Fruit fly (Drosophila melanogaster) whole organism, embryonic: ENCODE results near the gene Osi2.

Experiments used
- Atf-2 ChIP-seq: fragments of 200-800 bp; sonication (Bioruptor generic); optimal IDR thresholded peaks from 2 replicates; lab custom pipeline; 2016; ENCODE audit warnings: missing biosample characterization, missing genetic modification characterization
- C15 ChIP-seq: fragments of 200-800 bp; sonication (Bioruptor generic); IDR thresholded peaks from 3 replicates; pipeline ENCODE4 v1.3.6; 2022; ENCODE audit warnings: missing biosample characterization, missing genetic modification characterization
- CG10979 ChIP-seq: fragments of 200-800 bp; sonication (Bioruptor generic); optimal IDR thresholded peaks from 2 replicates; lab custom pipeline; 2018; ENCODE audit warnings: missing biosample characterization, mild to moderate bottlenecking, missing genetic modification characterization, moderate library complexity
- CG11696 ChIP-seq: fragments of 200-800 bp; sonication (Bioruptor generic); IDR thresholded peaks from 2 replicates; pipeline ENCODE4 v1.3.6; 2022; ENCODE audit warnings: missing biosample characterization, missing genetic modification characterization
- CG1233 ChIP-seq: fragments of 200-800 bp; sonication (Bioruptor generic); optimal IDR thresholded peaks from 4 replicates; lab custom pipeline; 2018; ENCODE audit warnings: missing biosample characterization, mild to moderate bottlenecking, missing genetic modification characterization
- CG13894 ChIP-seq: fragments of 200-800 bp; sonication (Bioruptor generic); optimal IDR thresholded peaks from 3 replicates; lab custom pipeline; 2018; ENCODE audit warnings: missing biosample characterization, mild to moderate bottlenecking, missing genetic modification characterization, moderate library complexity
- CG15269 ChIP-seq: fragments of 200-800 bp; sonication (Bioruptor generic); optimal IDR thresholded peaks from 2 replicates; lab custom pipeline; 2018; ENCODE audit warnings: missing biosample characterization, mild to moderate bottlenecking, missing genetic modification characterization, moderate library complexity
- CG16813 ChIP-seq: fragments of 200-800 bp; sonication (Bioruptor generic); IDR thresholded peaks from 3 replicates; pipeline ENCODE4 v1.3.6; 2022; ENCODE audit warnings: missing biosample characterization, missing genetic modification characterization; ENCODE audit not compliant: partially characterized antibody
- CG17359 ChIP-seq: fragments of 200-800 bp; sonication (Bioruptor generic); optimal IDR thresholded peaks from 3 replicates; lab custom pipeline; 2018; ENCODE audit warnings: missing biosample characterization, mild to moderate bottlenecking, missing genetic modification characterization, moderate library complexity
- CG17568 ChIP-seq: fragments of 200-800 bp; sonication (Bioruptor generic); optimal IDR thresholded peaks from 2 replicates; lab custom pipeline; 2018; ENCODE audit warnings: missing biosample characterization, mild to moderate bottlenecking, missing genetic modification characterization, moderate library complexity
- CG17612 ChIP-seq: fragments of 200-800 bp; sonication (Bioruptor generic); IDR thresholded peaks from 2 replicates; pipeline ENCODE4 v1.3.6; 2022; ENCODE audit warnings: missing biosample characterization, missing genetic modification characterization
- CG33213 ChIP-seq: fragments of 200-800 bp; sonication (Bioruptor generic); optimal IDR thresholded peaks from 3 replicates; lab custom pipeline; 2016; ENCODE audit warnings: missing biosample characterization, missing genetic modification characterization
- CG3726 ChIP-seq: fragments of 200-800 bp; sonication (Bioruptor generic); IDR thresholded peaks from 3 replicates; pipeline ENCODE4, ENCODE4 v1.3.6; 2022; ENCODE audit warnings: missing biosample characterization, missing genetic modification characterization
- CG3838 ChIP-seq: fragments of 200-800 bp; sonication (Bioruptor generic); optimal IDR thresholded peaks from 3 replicates; lab custom pipeline; 2016; ENCODE audit warnings: missing biosample characterization, missing genetic modification characterization
- CG4360 ChIP-seq: fragments of 200-800 bp; sonication (Bioruptor generic); IDR thresholded peaks from 2 replicates; pipeline ENCODE4 v1.3.6; 2022; ENCODE audit warnings: missing biosample characterization, missing genetic modification characterization
- CG43689 ChIP-seq: fragments of 200-800 bp; sonication (Bioruptor generic); IDR thresholded peaks from 2 replicates; pipeline ENCODE4 v1.3.6; 2022; ENCODE audit warnings: missing biosample characterization, missing genetic modification characterization
- CG4820 ChIP-seq: fragments of 200-800 bp; sonication (Bioruptor generic); optimal IDR thresholded peaks from 3 replicates; lab custom pipeline; 2016; ENCODE audit warnings: missing biosample characterization, missing genetic modification characterization
- CG6813 ChIP-seq: fragments of 200-800 bp; sonication (Bioruptor generic); optimal IDR thresholded peaks from 2 replicates; lab custom pipeline; 2017; ENCODE audit warnings: missing biosample characterization, missing genetic modification characterization, mild to moderate bottlenecking, moderate library complexity, missing genetic modification reagents
- CG8290 ChIP-seq, 3 experiments: fragments of 200-800 bp; sonication (Bioruptor generic); optimal IDR thresholded peaks; 2 replicates each; lab custom pipeline; 2016 to 2019; ENCODE audit warnings: missing biosample characterization in 3 of 3, missing genetic modification characterization in 3 of 3, mild to moderate bottlenecking in 2 of 3, moderate library complexity in 1 of 3
- CG8388 ChIP-seq: fragments of 200-800 bp; sonication (Bioruptor generic); optimal IDR thresholded peaks from 2 replicates; lab custom pipeline; 2019; ENCODE audit warnings: missing biosample characterization, mild to moderate bottlenecking, missing genetic modification characterization, moderate library complexity
- D19A ChIP-seq: fragments of 200-800 bp; optimal IDR thresholded peaks from 3 replicates; lab custom pipeline; 2019; ENCODE audit warnings: missing biosample characterization, mild to moderate bottlenecking, missing genetic modification characterization, moderate library complexity
- Dek ChIP-seq: fragments of 200-800 bp; sonication (Bioruptor generic); optimal IDR thresholded peaks from 3 replicates; lab custom pipeline; 2019; ENCODE audit warnings: missing biosample characterization, mild to moderate bottlenecking, missing genetic modification characterization, moderate library complexity
- Drgx ChIP-seq: fragments of 200-800 bp; sonication (Bioruptor generic); IDR thresholded peaks from 2 replicates; pipeline ENCODE4 v1.3.6; 2022; ENCODE audit warnings: missing biosample characterization, missing genetic modification characterization
- H2.0 ChIP-seq: fragments of 200-800 bp; sonication (Bioruptor generic); IDR thresholded peaks from 2 replicates; pipeline ENCODE4 v1.3.6; 2022; ENCODE audit warnings: missing biosample characterization, missing genetic modification characterization
- Hey ChIP-seq: fragments of 200-800 bp; sonication (Bioruptor generic); optimal IDR thresholded peaks from 3 replicates; lab custom pipeline; 2018; ENCODE audit warnings: missing biosample characterization, mild to moderate bottlenecking, missing genetic modification characterization
- Hsf ChIP-seq: fragments of 200-800 bp; sonication (Bioruptor generic); optimal IDR thresholded peaks from 3 replicates; lab custom pipeline; 2016; ENCODE audit warnings: missing biosample characterization, missing genetic modification characterization
- Lhr ChIP-seq: fragments of 200-800 bp; sonication (Bioruptor generic); optimal IDR thresholded peaks from 3 replicates; lab custom pipeline; 2017; ENCODE audit warnings: mild to moderate bottlenecking, missing biosample characterization, missing genetic modification reagents, missing genetic modification characterization
- Lpt ChIP-seq: fragments of >200 bp; optimal IDR thresholded peaks from 2 replicates; lab custom pipeline; 2018; ENCODE audit warnings: missing biosample characterization, missing genetic modification characterization
- Nf-YB ChIP-seq: fragments of 200-800 bp; sonication (Bioruptor generic); optimal IDR thresholded peaks from 3 replicates; lab custom pipeline; 2019; ENCODE audit warnings: missing biosample characterization, mild to moderate bottlenecking, missing genetic modification characterization, moderate library complexity
- Vsx1 ChIP-seq: fragments of 200-800 bp; sonication (Bioruptor generic); optimal IDR thresholded peaks from 2 replicates; lab custom pipeline; 2017; ENCODE audit warnings: missing biosample characterization, mild to moderate bottlenecking, missing genetic modification characterization, missing genetic modification reagents
- caup ChIP-seq: fragments of 200-800 bp; sonication (Bioruptor generic); optimal IDR thresholded peaks from 3 replicates; lab custom pipeline; 2017; ENCODE audit warnings: missing biosample characterization, mild to moderate bottlenecking, missing genetic modification characterization, moderate library complexity; ENCODE audit not compliant: severe bottlenecking
- da ChIP-seq: fragments of 200-800 bp; sonication (Bioruptor generic); optimal IDR thresholded peaks from 2 replicates; lab custom pipeline; 2016; ENCODE audit warnings: missing biosample characterization, missing genetic modification characterization
- fd102C ChIP-seq: fragments of 200-800 bp; sonication (Bioruptor generic); optimal IDR thresholded peaks from 2 replicates; lab custom pipeline; 2018; ENCODE audit warnings: missing biosample characterization, mild to moderate bottlenecking, missing genetic modification characterization, moderate library complexity
- ftz-f1 ChIP-seq: fragments of 200-800 bp; sonication (Bioruptor generic); optimal IDR thresholded peaks from 2 replicates; lab custom pipeline; 2016; ENCODE audit warnings: missing biosample characterization, missing genetic modification characterization
- gcm2 ChIP-seq: fragments of 200-800 bp; sonication (Bioruptor generic); optimal IDR thresholded peaks from 2 replicates; lab custom pipeline; 2016; ENCODE audit warnings: missing biosample characterization, missing genetic modification characterization
- gfzf ChIP-seq: fragments of 200-800 bp; sonication (Bioruptor generic); optimal IDR thresholded peaks from 2 replicates; lab custom pipeline; 2016; ENCODE audit warnings: missing biosample characterization, mild to moderate bottlenecking, missing genetic modification characterization, moderate library complexity
- grau ChIP-seq: fragments of 200-800 bp; optimal IDR thresholded peaks from 3 replicates; lab custom pipeline; 2019; ENCODE audit warnings: missing biosample characterization, mild to moderate bottlenecking, missing genetic modification characterization, moderate library complexity
- gsb ChIP-seq: fragments of 200-800 bp; sonication (Bioruptor generic); IDR thresholded peaks from 2 replicates; pipeline ENCODE4 v1.3.6; 2022; ENCODE audit warnings: missing biosample characterization, missing genetic modification characterization
- h ChIP-seq: fragments of >200 bp; optimal IDR thresholded peaks from 2 replicates; lab custom pipeline; 2017
- ind ChIP-seq: fragments of 200-800 bp; sonication (Bioruptor generic); optimal IDR thresholded peaks from 3 replicates; lab custom pipeline; 2016; ENCODE audit warnings: missing biosample characterization, missing genetic modification characterization
- inv ChIP-seq: fragments of 200-800 bp; sonication (Bioruptor generic); IDR thresholded peaks from 2 replicates; pipeline ENCODE4 v1.3.6; 2022; ENCODE audit warnings: missing biosample characterization, missing genetic modification characterization; ENCODE audit not compliant: partially characterized antibody
- jumu ChIP-seq: fragments of 200-800 bp; sonication (Bioruptor generic); optimal IDR thresholded peaks from 3 replicates; lab custom pipeline; 2016; ENCODE audit warnings: missing biosample characterization, missing genetic modification characterization
- kah ChIP-seq: fragments of 200-800 bp; sonication (Bioruptor generic); optimal IDR thresholded peaks from 2 replicates; lab custom pipeline; 2018; ENCODE audit warnings: missing biosample characterization, mild to moderate bottlenecking, missing genetic modification characterization
- klu ChIP-seq: fragments of 200-800 bp; sonication (Bioruptor generic); IDR thresholded peaks from 2 replicates; pipeline ENCODE4 v1.3.6; 2022; ENCODE audit warnings: missing biosample characterization, missing genetic modification characterization
- kni ChIP-seq: fragments of 200-800 bp; sonication (Bioruptor generic); optimal IDR thresholded peaks from 3 replicates; lab custom pipeline; 2017; ENCODE audit warnings: mild to moderate bottlenecking, missing biosample characterization, missing genetic modification reagents, missing genetic modification characterization
- lbe ChIP-seq: fragments of 200-800 bp; sonication (Bioruptor generic); optimal IDR thresholded peaks from 2 replicates; lab custom pipeline; 2016; ENCODE audit warnings: missing biosample characterization, mild to moderate bottlenecking, missing genetic modification characterization
- pros ChIP-seq: fragments of 200-800 bp; sonication (Bioruptor generic); optimal IDR thresholded peaks from 3 replicates; lab custom pipeline; 2019; ENCODE audit warnings: missing biosample characterization, mild to moderate bottlenecking, missing genetic modification characterization, moderate library complexity
- slbo ChIP-seq: fragments of 200-800 bp; sonication (Bioruptor generic); IDR thresholded peaks from 2 replicates; pipeline ENCODE4 v1.3.6; 2022; ENCODE audit warnings: missing biosample characterization, missing genetic modification characterization
- sug ChIP-seq: fragments of 200-800 bp; optimal IDR thresholded peaks from 2 replicates; lab custom pipeline; 2019; ENCODE audit warnings: missing biosample characterization, mild to moderate bottlenecking, missing genetic modification characterization, moderate library complexity
- usp ChIP-seq: fragments of >200 bp; optimal IDR thresholded peaks from 2 replicates; lab custom pipeline; 2017; ENCODE audit warnings: missing biosample characterization, missing genetic modification characterization
- vnd ChIP-seq: fragments of 200-800 bp; sonication (Bioruptor generic); IDR thresholded peaks from 3 replicates; pipeline ENCODE4 v1.3.6; 2022; ENCODE audit warnings: missing biosample characterization, missing genetic modification characterization; ENCODE audit not compliant: partially characterized antibody

The Osi2 gene

dm6 chr3R:6170737-6171136, 38.4 kb upstream of the Osi2 start (continued):
- TF ChIP-seq CG33213 (GFP tag; lab: Kevin White, UChicago) (peak; percentile 40), klu (GFP tag; lab: Robert Waterston, UW) (no peak), ind (no peak), CG17568 (GFP tag; lab: Kevin White, UChicago) (no peak), gcm2 (no peak), gsb (GFP tag; lab: Robert Waterston, UW) (no peak), Vsx1 (no peak), CG16813 (GFP tag; lab: Robert Waterston, UW) (peak; percentile 53; the same call in 2 of the 3 replicates), ftz-f1 (no peak), Lpt (GFP tag; lab: Kevin White, UChicago) (no peak), Dek (tag; lab: Kevin White, UChicago) (no peak), CG11696 (GFP tag; lab: Robert Waterston, UW) (no peak), CG13894 (tag; lab: Kevin White, UChicago) (peak; percentile 28), Hsf (GFP tag; lab: Kevin White, UChicago) (peak; percentile 47), CG6813 (GFP tag; lab: Kevin White, UChicago) (no peak), kni (no peak), fd102C (GFP tag; lab: Kevin White, UChicago) (no peak), sug (tag; lab: Kevin White, UChicago) (peak; percentile 25), CG43689 (GFP tag; lab: Robert Waterston, UW) (no peak), pros (no peak), CG17359 (tag; lab: Kevin White, UChicago) (no peak), caup (no peak), CG8290 (GFP tag; optimal IDR thresholded peaks at IDR 0.05; lab: Kevin White, UChicago) (peak; percentile 20), CG8290 (tag; optimal IDR thresholded peaks at IDR 0.05; lab: Kevin White, UChicago) (no peak), da (GFP tag; lab: Kevin White, UChicago) (no peak), D19A (tag; lab: Kevin White, UChicago) (no peak), Atf-2 (GFP tag; lab: Kevin White, UChicago) (no peak), gfzf (peak; percentile 3), CG4820 (GFP tag; lab: Kevin White, UChicago) (no peak), kah (GFP tag; lab: Kevin White, UChicago) (no peak), usp (no peak), H2.0 (no peak), Hey (tag; lab: Kevin White, UChicago) (no peak), C15 (no peak), vnd (GFP tag; lab: Robert Waterston, UW) (peak; percentile 23; the same call in 1 of the 3 replicates), Nf-YB (GFP tag; lab: Kevin White, UChicago) (no peak), CG3838 (no peak), CG4360 (GFP tag; lab: Robert Waterston, UW) (no peak), Drgx (no peak), grau (tag; lab: Kevin White, UChicago) (peak; percentile 34), CG1233 (GFP tag; lab: Kevin White, UChicago) (no peak), CG10979 (no peak), inv (GFP tag; lab: Robert Waterston, UW) (peak; percentile 17; the same call in 1 of the 2 replicates), CG17612 (GFP tag; lab: Robert Waterston, UW) (no peak), CG3726 (GFP tag; lab: Robert Waterston, UW) (no peak), jumu (GFP tag; lab: Kevin White, UChicago) (no peak), CG8388 (no peak), Lhr (GFP tag; lab: Kevin White, UChicago) (peak; percentile 80), h (no peak), lbe (GFP tag; lab: Kevin White, UChicago) (no peak), CG15269 (tag; lab: Kevin White, UChicago) (no peak), slbo (GFP tag; lab: Robert Waterston, UW) (peak; percentile 58; the same call in 1 of the 2 replicates)
